Worm (Caenorhabditis elegans): ENCODE results near the gene C25F6.8.

Gene C25F6.8

DNA sequence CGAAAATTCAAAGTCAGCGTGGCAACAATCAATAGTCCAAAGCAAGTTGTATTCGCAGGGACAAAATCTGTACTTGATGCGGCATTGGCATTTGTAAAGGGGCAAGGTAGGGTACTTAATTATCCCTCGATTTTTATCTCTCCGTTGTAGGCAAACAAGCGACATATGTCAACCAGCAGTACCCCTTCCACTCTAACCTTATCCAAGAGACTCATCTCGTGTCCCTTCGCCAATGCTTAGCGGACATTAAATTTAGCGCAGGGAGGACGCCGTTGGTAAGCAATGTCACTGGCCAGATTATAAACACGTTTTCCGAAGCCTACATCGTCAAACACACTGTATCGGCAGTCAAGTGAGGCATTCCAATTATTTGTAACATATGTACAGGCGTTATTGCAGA, 18.7 kb upstream of the C25F6.8 start:
- peak; percentile 91 for TF ChIP-seq unc-120 (tag; optimal IDR thresholded peaks at IDR 0.05; ENCODE audit: poor library complexity, severe bottlenecking)
- TF ChIP-seq elt-1 (tag; optimal IDR thresholded peaks at IDR 0.05; ENCODE audit: borderline replicate concordance, insufficient read depth), result peak; percentile 71
- TF ChIP-seq M03D4.4 (tag; optimal IDR thresholded peaks at IDR 0.05), result peak; percentile 72
- TF ChIP-seq unc-62 (GFP tag; optimal IDR thresholded peaks at IDR 0.05), result peak; percentile 94
- peak; percentile 76 for TF ChIP-seq unc-39 (tag; optimal IDR thresholded peaks at IDR 0.05)
- no peak for TF ChIP-seq sem-2 (GFP tag; optimal IDR thresholded peaks at IDR 0.05)
- no peak for TF ChIP-seq lsy-2 (tag; optimal IDR thresholded peaks at IDR 0.05)
- TF ChIP-seq drap-1 (GFP tag; optimal IDR thresholded peaks at IDR 0.05), result peak; percentile 95
- TF ChIP-seq elt-3 (tag; optimal IDR thresholded peaks at IDR 0.05), result peak; percentile 94
- TF ChIP-seq pha-4 (tag; optimal IDR thresholded peaks at IDR 0.05), result peak; percentile 99
- TF ChIP-seq ztf-11 (tag; optimal IDR thresholded peaks at IDR 0.05), result peak; percentile 93
- no peak for TF ChIP-seq mls-2 (tag; optimal IDR thresholded peaks at IDR 0.05)
- no peak for TF ChIP-seq ceh-39 (tag; optimal IDR thresholded peaks at IDR 0.05)
- TF ChIP-seq mab-5 (tag; optimal IDR thresholded peaks at IDR 0.05), result no peak
- peak; percentile 97 for TF ChIP-seq hlh-1 (tag; optimal IDR thresholded peaks at IDR 0.05)
- TF ChIP-seq bed-3 (GFP tag; optimal IDR thresholded peaks at IDR 0.05), result no peak
- TF ChIP-seq flh-1 (GFP tag; optimal IDR thresholded peaks at IDR 0.05), result no peak
- TF ChIP-seq ceh-83 (GFP tag; optimal IDR thresholded peaks at IDR 0.05), result peak; percentile 79
- TF ChIP-seq sptf-1 (tag; optimal IDR thresholded peaks at IDR 0.05), result peak; percentile 92
- TF ChIP-seq ces-1 (GFP tag; optimal IDR thresholded peaks at IDR 0.05), result peak; percentile 92
- no peak for TF ChIP-seq zip-8 (tag; optimal IDR thresholded peaks at IDR 0.05)
- TF ChIP-seq snpc-4 (tag; optimal IDR thresholded peaks at IDR 0.05), result no peak
- peak; percentile 94 for TF ChIP-seq mep-1 (tag; optimal IDR thresholded peaks at IDR 0.05)
- TF ChIP-seq ham-2 (GFP tag; optimal IDR thresholded peaks at IDR 0.05), result peak; percentile 84
- peak; percentile 98 for TF ChIP-seq nhr-237 (tag; optimal IDR thresholded peaks at IDR 0.05)
- no peak for TF ChIP-seq tbx-8 (GFP tag; optimal IDR thresholded peaks at IDR 0.05)
- no peak for TF ChIP-seq blmp-1 (tag; optimal IDR thresholded peaks at IDR 0.05)
- peak; percentile 81 for TF ChIP-seq lin-13 (tag; optimal IDR thresholded peaks at IDR 0.05)
- peak; percentile 75 for TF ChIP-seq ceh-43 (GFP tag; optimal IDR thresholded peaks at IDR 0.05)
- peak; percentile 96 for TF ChIP-seq nhr-12 (tag; optimal IDR thresholded peaks at IDR 0.05)
- peak; percentile 72 for TF ChIP-seq nhr-76 (tag; optimal IDR thresholded peaks at IDR 0.05)
- peak; percentile 40 for TF ChIP-seq nhr-28 (tag; optimal IDR thresholded peaks at IDR 0.05)
- no peak for TF ChIP-seq nhr-2 (tag; optimal IDR thresholded peaks at IDR 0.05)
- peak; percentile 88 for TF ChIP-seq lin-32 (GFP tag; optimal IDR thresholded peaks at IDR 0.05)
- TF ChIP-seq cnd-1 (tag; optimal IDR thresholded peaks at IDR 0.05), result peak; percentile 91

ce11 chrX:5433912-5434311, 14.1 kb upstream of the C25F6.8 start:
- no peak for TF ChIP-seq ces-1 (GFP tag; optimal IDR thresholded peaks at IDR 0.05)
- TF ChIP-seq hlh-1 (tag; optimal IDR thresholded peaks at IDR 0.05), result no peak
- no peak for TF ChIP-seq elt-3 (tag; optimal IDR thresholded peaks at IDR 0.05)
- TF ChIP-seq cnd-1 (tag; optimal IDR thresholded peaks at IDR 0.05), result no peak
- no peak for TF ChIP-seq ceh-39 (tag; optimal IDR thresholded peaks at IDR 0.05)
- no peak for TF ChIP-seq mls-2 (tag; optimal IDR thresholded peaks at IDR 0.05)
- no peak for TF ChIP-seq mep-1 (tag; optimal IDR thresholded peaks at IDR 0.05)
- no peak for TF ChIP-seq elt-1 (tag; optimal IDR thresholded peaks at IDR 0.05; ENCODE audit: borderline replicate concordance, insufficient read depth)
- TF ChIP-seq lsy-2 (tag; optimal IDR thresholded peaks at IDR 0.05), result no peak
- TF ChIP-seq zip-8 (tag; optimal IDR thresholded peaks at IDR 0.05), result no peak
- no peak for TF ChIP-seq nhr-12 (tag; optimal IDR thresholded peaks at IDR 0.05)
- no peak for TF ChIP-seq sem-2 (GFP tag; optimal IDR thresholded peaks at IDR 0.05)
- TF ChIP-seq drap-1 (GFP tag; optimal IDR thresholded peaks at IDR 0.05), result no peak
- no peak for TF ChIP-seq nhr-28 (tag; optimal IDR thresholded peaks at IDR 0.05)
- TF ChIP-seq flh-1 (GFP tag; optimal IDR thresholded peaks at IDR 0.05), result no peak
- no peak for TF ChIP-seq nhr-237 (tag; optimal IDR thresholded peaks at IDR 0.05)
- no peak for TF ChIP-seq tbx-8 (GFP tag; optimal IDR thresholded peaks at IDR 0.05)
- no peak for TF ChIP-seq nhr-2 (tag; optimal IDR thresholded peaks at IDR 0.05)

ce11 chrX:5444863-5445262, 3.2 kb upstream of the C25F6.8 start, which contains the start of gene itm-2:
TSS of gene itm-2 (plus strand) at chrX:5445163.
- no peak for TF ChIP-seq nhr-12 (tag; optimal IDR thresholded peaks at IDR 0.05)
- TF ChIP-seq ces-1 (GFP tag; optimal IDR thresholded peaks at IDR 0.05), result no peak
- no peak for TF ChIP-seq nhr-2 (tag; optimal IDR thresholded peaks at IDR 0.05)
- TF ChIP-seq drap-1 (GFP tag; optimal IDR thresholded peaks at IDR 0.05), result no peak
